Worm (Caenorhabditis elegans) whole organism, mixed stage, embryonic: ENCODE measurements around the gene srx-38.

Experiments
- elt-3 ChIP-seq: fragments of 150-350 bp; optimal IDR thresholded peaks from 2 replicates; lab custom pipeline; 2014; ENCODE audit warnings: missing biosample characterization, missing genetic modification characterization
- nhr-28 ChIP-seq: fragments of 150-350 bp; optimal IDR thresholded peaks from 2 replicates; lab custom pipeline; 2014; ENCODE audit warnings: missing biosample characterization, missing genetic modification characterization
- snpc-4 ChIP-seq: fragments of 150-350 bp; optimal IDR thresholded peaks from 2 replicates; lab custom pipeline; 2014; ENCODE audit warnings: missing biosample characterization, missing genetic modification characterization
- unc-62 ChIP-seq: fragments of 150-350 bp; optimal IDR thresholded peaks from 2 replicates; lab custom pipeline; 2014; ENCODE audit warnings: missing biosample characterization, missing genetic modification reagents, missing genetic modification characterization

DNA sequence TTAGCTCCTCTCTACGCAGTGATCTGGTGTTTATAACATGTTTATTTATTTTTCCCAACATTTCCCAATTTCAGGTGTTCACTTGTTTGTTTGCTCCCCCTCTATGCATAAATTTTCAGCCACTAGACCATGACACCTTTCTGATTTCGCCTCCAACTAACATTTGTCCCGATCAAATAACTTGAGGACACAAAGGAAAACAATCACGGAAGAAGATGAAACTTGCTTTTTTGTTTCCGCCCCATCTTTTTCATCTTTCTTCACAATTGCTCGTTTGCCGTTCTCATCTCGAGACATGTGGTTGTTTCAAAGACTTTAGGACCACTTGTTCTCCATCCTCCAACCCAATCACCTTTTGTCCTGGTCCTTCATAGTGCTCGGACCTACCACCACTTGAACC lies 28.6 kb downstream of the srx-38 start, which contains the start of gene F14F9.5:
- TF ChIP-seq unc-62 (GFP tag; lab: Kevin White, UChicago) (no peak), snpc-4 (tag; lab: Kevin White, UChicago) (no peak), elt-3 (tag; lab: Kevin White, UChicago) (no peak), nhr-28 (no peak)
